Worm (Caenorhabditis elegans) whole organism, L1 larva: ENCODE results near the gene dyf-18.

ENCODE experiments used
- C04F5.9 ChIP-seq: sonication (generic microtip); optimal IDR thresholded peaks from 2 replicates; lab custom pipeline; 2016; ENCODE audit warnings: missing genetic modification characterization, missing compliant biosample characterization
- C16A3.4 ChIP-seq: fragments of 150-350 bp; optimal IDR thresholded peaks from 2 replicates; lab custom pipeline; 2014; ENCODE audit warnings: missing biosample characterization, missing genetic modification characterization
- F16B12.6 ChIP-seq: fragments of 150-350 bp; optimal IDR thresholded peaks from 2 replicates; lab custom pipeline; 2014; ENCODE audit warnings: missing biosample characterization, missing genetic modification characterization
- alr-1 ChIP-seq: fragments of 200-800 bp; sonication (Bioruptor generic); optimal IDR thresholded peaks from 2 replicates; lab custom pipeline; 2018; ENCODE audit warnings: borderline replicate concordance, mild to moderate bottlenecking, missing genetic modification characterization, missing compliant biosample characterization
- ama-1 ChIP-seq: fragments of 150-350 bp; optimal IDR thresholded peaks from 2 replicates; lab custom pipeline; 2014
- ceh-82 ChIP-seq, 3 experiments: fragments of 150-350 bp in 1 of 3; sonication (generic microtip) in 2 of 3; optimal IDR thresholded peaks; 2 replicates each; lab custom pipeline; 2014 to 2017; ENCODE audit warnings: missing biosample characterization in 3 of 3, missing genetic modification characterization in 3 of 3
- ceh-88 ChIP-seq: fragments of 200-800 bp; sonication (Bioruptor generic); IDR thresholded peaks from 2 replicates; pipeline ENCODE4 v1.3.6; 2022; ENCODE audit warnings: missing genetic modification characterization, missing compliant biosample characterization
- ceh-90 ChIP-seq: sonication (generic microtip); optimal IDR thresholded peaks from 2 replicates; lab custom pipeline; 2016; ENCODE audit warnings: missing genetic modification characterization, missing compliant biosample characterization
- dpl-1 ChIP-seq, 3 experiments: fragments of 150-350 bp in 2 of 3; sonication (generic microtip) in 1 of 3; optimal IDR thresholded peaks; 2 replicates each; lab custom pipeline; 2014 to 2017; ENCODE audit warnings: missing biosample characterization in 3 of 3, missing genetic modification characterization in 3 of 3, missing genetic modification reagents in 3 of 3
- efl-1 ChIP-seq, 4 experiments: fragments of 150-350 bp; optimal IDR thresholded peaks in 3 of 4; peaks in 1 of 4; 1 replicate in 1 of 4; 2 replicates in 3 of 4; lab custom pipeline; 2014; ENCODE audit warnings: missing biosample characterization in 2 of 4, missing genetic modification characterization in 2 of 4, missing genetic modification reagents in 2 of 4
- efl-3 ChIP-seq: fragments of 200-800 bp; sonication (Bioruptor generic); optimal IDR thresholded peaks from 2 replicates; lab custom pipeline; 2018; ENCODE audit warnings: mild to moderate bottlenecking, missing genetic modification characterization, missing compliant biosample characterization
- egl-13 ChIP-seq: sonication (generic microtip); optimal IDR thresholded peaks from 2 replicates; lab custom pipeline; 2016; ENCODE audit warnings: missing genotype, missing genetic modification reagents, missing genetic modification characterization, missing compliant biosample characterization
- ets-5 ChIP-seq: fragments of 200-800 bp; sonication (Bioruptor generic); IDR thresholded peaks from 2 replicates; pipeline ENCODE4 v1.3.6; 2022; ENCODE audit warnings: missing genetic modification characterization, missing compliant biosample characterization
- fkh-4 ChIP-seq: sonication (generic microtip); optimal IDR thresholded peaks from 2 replicates; lab custom pipeline; 2016; ENCODE audit warnings: missing compliant biosample characterization, missing genetic modification characterization, borderline replicate concordance
- grh-1 ChIP-seq: fragments of 200-800 bp; sonication (Bioruptor generic); IDR thresholded peaks from 2 replicates; pipeline ENCODE4 v1.3.6; 2022; ENCODE audit warnings: missing genetic modification reagents, missing genetic modification characterization, missing compliant biosample characterization
- hlh-17 ChIP-seq: fragments of 200-800 bp; sonication (Bioruptor generic); optimal IDR thresholded peaks from 2 replicates; lab custom pipeline; 2018; ENCODE audit warnings: missing genetic modification characterization, mild to moderate bottlenecking, missing compliant biosample characterization, moderate library complexity, borderline replicate concordance
- hlh-4 ChIP-seq: sonication (generic microtip); optimal IDR thresholded peaks from 2 replicates; lab custom pipeline; 2016; ENCODE audit warnings: mild to moderate bottlenecking, missing genetic modification characterization, missing compliant biosample characterization
- isw-1 ChIP-seq: fragments of 200-800 bp; sonication (Bioruptor generic); IDR thresholded peaks from 2 replicates; pipeline ENCODE4 v1.3.6; 2022; ENCODE audit warnings: missing genetic modification characterization, missing compliant biosample characterization
- jun-1 ChIP-seq: fragments of 150-350 bp; optimal IDR thresholded peaks from 2 replicates; lab custom pipeline; 2014; ENCODE audit warnings: missing biosample characterization, missing genetic modification reagents, missing genetic modification characterization
- lin-15B ChIP-seq: fragments of 150-350 bp; sonication (generic microtip); optimal IDR thresholded peaks from 3 replicates; lab custom pipeline; 2014; ENCODE audit warnings: missing biosample characterization, missing genetic modification characterization
- lin-35 ChIP-seq, 2 experiments: fragments of 150-350 bp; optimal IDR thresholded peaks; 2 replicates each; lab custom pipeline; 2014; ENCODE audit warnings: missing biosample characterization in 2 of 2, missing genetic modification characterization in 2 of 2, missing genetic modification reagents in 2 of 2
- lin-39 ChIP-seq: fragments of 150-350 bp; optimal IDR thresholded peaks from 2 replicates; lab custom pipeline; 2014; ENCODE audit warnings: missing biosample characterization, missing genetic modification reagents, missing genetic modification characterization
- mef-2 ChIP-seq: fragments of 150-350 bp; optimal IDR thresholded peaks from 2 replicates; lab custom pipeline; 2014; ENCODE audit warnings: missing biosample characterization, missing genetic modification characterization
- mep-1 ChIP-seq: fragments of 150-350 bp; optimal IDR thresholded peaks from 2 replicates; lab custom pipeline; 2014; ENCODE audit warnings: missing biosample characterization, missing genetic modification characterization
- nhr-12 ChIP-seq: sonication (generic microtip); optimal IDR thresholded peaks from 2 replicates; lab custom pipeline; 2017; ENCODE audit warnings: missing biosample characterization, missing genetic modification characterization
- nhr-28 ChIP-seq: fragments of 150-350 bp; optimal IDR thresholded peaks from 2 replicates; lab custom pipeline; 2014; ENCODE audit warnings: missing biosample characterization, missing genetic modification characterization
- nhr-47 ChIP-seq: sonication (generic microtip); optimal IDR thresholded peaks from 2 replicates; lab custom pipeline; 2016; ENCODE audit warnings: mild to moderate bottlenecking, missing genetic modification characterization, moderate library complexity, missing compliant biosample characterization
- nhr-71 ChIP-seq: sonication (generic microtip); optimal IDR thresholded peaks from 2 replicates; lab custom pipeline; 2016; ENCODE audit warnings: mild to moderate bottlenecking, missing genetic modification characterization, moderate library complexity, missing compliant biosample characterization
- nhr-77 ChIP-seq: fragments of 150-350 bp; optimal IDR thresholded peaks from 2 replicates; lab custom pipeline; 2014; ENCODE audit warnings: missing biosample characterization, missing genetic modification characterization
- nhr-85 ChIP-seq: sonication (generic microtip); peaks from one replicate; lab custom pipeline; 2016; ENCODE audit warnings: missing genetic modification characterization, inconsistent platforms, missing compliant biosample characterization
- pag-3 ChIP-seq: sonication (generic microtip); optimal IDR thresholded peaks from 2 replicates; lab custom pipeline; 2017; ENCODE audit warnings: missing genetic modification characterization, mild to moderate bottlenecking, missing compliant biosample characterization, antibody characterized with exemption, borderline replicate concordance; ENCODE audit not compliant: insufficient read depth
- pax-3 ChIP-seq: fragments of 200-800 bp; sonication (Bioruptor generic); optimal IDR thresholded peaks from 2 replicates; lab custom pipeline; 2018; ENCODE audit warnings: mild to moderate bottlenecking, missing genetic modification characterization, moderate library complexity, missing compliant biosample characterization
- pqm-1 ChIP-seq: sonication (generic microtip); optimal IDR thresholded peaks from 3 replicates; lab custom pipeline; 2017; ENCODE audit warnings: missing biosample characterization, missing genetic modification characterization
- rnt-1 ChIP-seq: sonication (generic microtip); optimal IDR thresholded peaks from 2 replicates; lab custom pipeline; 2016; ENCODE audit warnings: mild to moderate bottlenecking, missing genetic modification characterization, moderate library complexity, missing compliant biosample characterization
- skn-1 ChIP-seq: fragments of 150-350 bp; optimal IDR thresholded peaks from 2 replicates; lab custom pipeline; 2014; ENCODE audit warnings: missing biosample characterization, missing genetic modification characterization
- snpc-4 ChIP-seq: fragments of 150-350 bp; optimal IDR thresholded peaks from 2 replicates; lab custom pipeline; 2014; ENCODE audit warnings: missing biosample characterization, missing genetic modification characterization
- snu-23 ChIP-seq: sonication (generic microtip); optimal IDR thresholded peaks from 2 replicates; lab custom pipeline; 2016; ENCODE audit warnings: missing genetic modification characterization, missing compliant biosample characterization
- sptf-1 ChIP-seq: fragments of 150-350 bp; optimal IDR thresholded peaks from 2 replicates; lab custom pipeline; 2014; ENCODE audit warnings: missing biosample characterization, missing genetic modification characterization
- sup-37 ChIP-seq: fragments of 200-800 bp; sonication (Bioruptor generic); optimal IDR thresholded peaks from 2 replicates; lab custom pipeline; 2018; ENCODE audit warnings: mild to moderate bottlenecking, missing genetic modification characterization, missing compliant biosample characterization
- tlp-1 ChIP-seq: fragments of 150-350 bp; optimal IDR thresholded peaks from 2 replicates; lab custom pipeline; 2014; ENCODE audit warnings: missing biosample characterization, missing genetic modification characterization
- unc-130 ChIP-seq: fragments of 150-350 bp; optimal IDR thresholded peaks from 2 replicates; lab custom pipeline; 2017; ENCODE audit warnings: missing biosample characterization, missing genetic modification characterization, inconsistent platforms
- unc-30 ChIP-seq: sonication (generic microtip); optimal IDR thresholded peaks from 2 replicates; lab custom pipeline; 2017; ENCODE audit warnings: missing biosample characterization, missing genetic modification characterization
- unc-86 ChIP-seq: sonication (generic microtip); optimal IDR thresholded peaks from 2 replicates; lab custom pipeline; 2016; ENCODE audit warnings: missing genetic modification characterization, missing compliant biosample characterization
- unc-98 ChIP-seq: fragments of 200-800 bp; sonication (Bioruptor generic); IDR thresholded peaks from 2 replicates; pipeline ENCODE4 v1.3.6; 2022; ENCODE audit warnings: missing genetic modification characterization, missing compliant biosample characterization
- vab-15 ChIP-seq: sonication (generic microtip); optimal IDR thresholded peaks from 2 replicates; lab custom pipeline; 2017; ENCODE audit warnings: missing genotype, mild to moderate bottlenecking, missing genetic modification characterization, missing compliant biosample characterization
- zip-4 ChIP-seq: fragments of 200-800 bp; sonication (Bioruptor generic); optimal IDR thresholded peaks from 2 replicates; lab custom pipeline; 2018; ENCODE audit warnings: mild to moderate bottlenecking, missing genetic modification characterization, moderate library complexity, missing compliant biosample characterization
- ztf-4 ChIP-seq: fragments of 150-350 bp; optimal IDR thresholded peaks from 2 replicates; lab custom pipeline; 2014; ENCODE audit warnings: missing biosample characterization, missing genetic modification characterization

dyf-18 gene

DNA sequence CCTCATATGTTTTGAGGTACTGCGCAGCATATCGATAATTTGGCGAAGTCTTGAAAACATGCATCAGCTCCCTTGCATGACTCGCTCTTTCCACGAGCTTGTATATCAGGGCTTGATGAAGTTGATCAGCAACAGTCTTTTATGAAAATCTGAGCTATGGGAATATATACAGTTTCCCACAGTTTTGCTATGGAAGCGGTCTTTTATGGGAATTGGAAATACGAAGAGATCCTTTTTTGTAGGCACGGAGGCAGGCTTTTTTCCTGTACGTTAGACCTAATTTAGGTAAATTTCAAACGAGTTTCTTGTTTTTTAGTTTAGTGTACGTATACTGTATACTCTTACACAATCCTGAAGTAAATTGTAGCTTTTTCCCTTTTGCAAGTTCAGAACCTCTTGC lies 45.1 kb downstream of the dyf-18 start, which contains the start of gene T12A7.9:
Gene T12A7.9 (minus strand): TSS at position 101 of the 400 bp plus-strand sequence.
- TF ChIP-seq sptf-1 (no peak), nhr-47 (tag; lab: Kevin White, UChicago) (peak; percentile 14)

DNA sequence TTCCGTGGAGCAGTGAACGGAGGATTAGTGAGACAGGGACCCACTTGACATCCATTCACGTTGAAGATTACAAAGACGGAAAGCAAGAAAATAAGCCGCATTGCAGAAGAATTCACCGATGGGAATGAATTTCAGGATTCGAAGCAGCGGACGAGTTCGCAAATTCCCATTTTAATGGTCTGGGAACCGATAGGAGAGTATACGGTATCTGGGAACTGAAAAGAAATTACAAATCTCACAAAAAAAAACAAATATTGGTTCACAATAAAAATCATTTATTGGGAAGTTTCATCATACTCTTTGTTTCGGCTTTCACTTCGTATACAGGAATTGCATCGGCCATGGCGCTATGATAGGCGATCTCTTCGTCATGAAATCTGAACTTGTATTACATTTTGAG lies 46.0 kb downstream of the dyf-18 start, which contains the start of gene T12A7.10:
Gene T12A7.10 (minus strand): TSS at position 101 of the 400 bp plus-strand sequence.
- TF ChIP-seq nhr-85: peak; percentile 42
- TF ChIP-seq mef-2: no peak
- no peak for TF ChIP-seq nhr-71
- no peak for TF ChIP-seq efl-1 (optimal IDR thresholded peaks at IDR 0.05; lab: Kevin White, UChicago)
- peak in 1 of 2 experiments; percentile 0 for TF ChIP-seq efl-1 (GFP tag; optimal IDR thresholded peaks at IDR 0.05 in 1 of 2; lab: Kevin White, UChicago)
- no peak for TF ChIP-seq snpc-4
- TF ChIP-seq ets-5 (GFP tag; lab: Robert Waterston, UW): no peak
- TF ChIP-seq ceh-88: no peak

DNA sequence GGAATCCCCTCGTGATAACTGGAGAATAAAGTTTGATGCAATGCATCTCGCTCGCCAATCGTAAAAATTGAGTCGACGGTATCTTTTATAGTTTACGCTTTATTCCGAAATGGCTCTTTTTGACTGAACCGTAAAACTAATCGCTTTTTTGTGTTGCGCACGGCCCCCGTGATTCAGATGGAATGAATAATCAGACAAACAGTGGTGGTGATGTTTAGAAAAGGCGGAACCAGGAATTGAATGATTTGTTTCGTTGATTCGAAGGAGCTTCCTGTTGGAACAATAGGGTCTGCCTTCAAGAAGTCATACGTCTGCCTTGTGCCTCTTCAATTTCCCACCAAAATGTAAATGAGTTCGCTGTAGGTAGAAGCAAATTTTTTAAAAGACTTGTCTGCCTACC lies 46.6 kb downstream of the dyf-18 start, which contains the start of gene scl-18:
Gene scl-18 (minus strand): TSS at position 101 of the 400 bp plus-strand sequence.
- TF ChIP-seq efl-3 (GFP tag; lab: Kevin White, UChicago) (no peak), rnt-1 (tag; lab: Kevin White, UChicago) (no peak), ama-1 (lab: Kevin White, UChicago) (no peak)

DNA sequence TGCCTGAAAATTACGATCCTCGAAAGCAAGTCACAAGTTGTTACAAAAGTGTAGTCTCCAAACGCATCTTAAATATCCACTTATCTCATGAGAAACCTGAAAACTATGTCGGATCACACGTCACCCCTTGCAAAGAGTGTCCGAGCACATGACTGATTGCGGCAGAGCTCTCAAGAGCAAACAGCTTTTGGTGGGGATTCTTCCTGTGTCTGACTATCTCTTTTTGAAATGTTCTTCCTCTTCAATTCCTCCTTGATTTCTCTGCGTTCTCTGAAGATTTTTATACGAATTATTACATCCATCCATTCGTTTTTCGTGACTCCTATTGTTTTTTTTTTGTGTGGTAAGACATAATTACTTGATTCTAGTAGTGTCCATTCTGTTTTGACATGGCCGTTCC lies 52.1 kb downstream of the dyf-18 start, which contains the start of gene T12A7.6:
Gene T12A7.6 (plus strand): TSS at position 369 of the 400 bp plus-strand sequence.
- no peak for TF ChIP-seq F16B12.6 (tag; lab: Kevin White, UChicago)
- TF ChIP-seq mef-2: no peak
- no peak for TF ChIP-seq grh-1 (GFP tag; lab: Robert Waterston, UW)
- TF ChIP-seq hlh-17 (GFP tag; lab: Kevin White, UChicago): no peak
- TF ChIP-seq alr-1 (tag; lab: Kevin White, UChicago): no peak
- no peak for TF ChIP-seq skn-1 (tag; lab: Kevin White, UChicago)
- TF ChIP-seq jun-1: no peak
- no peak for TF ChIP-seq nhr-28
- TF ChIP-seq lin-15B (tag; lab: Kevin White, UChicago): no peak
- no peak for TF ChIP-seq fkh-4 (tag; lab: Kevin White, UChicago)
- TF ChIP-seq mep-1 (tag; lab: Kevin White, UChicago): no peak
- no peak for TF ChIP-seq ceh-90 (tag; lab: Kevin White, UChicago)
- no peak for TF ChIP-seq isw-1 (GFP tag; lab: Robert Waterston, UW)
- no peak for TF ChIP-seq nhr-77 (tag; lab: Kevin White, UChicago)
- TF ChIP-seq lin-39: no peak
- TF ChIP-seq zip-4: no peak
- TF ChIP-seq sup-37: no peak
- no peak for TF ChIP-seq ama-1 (lab: Kevin White, UChicago)
- peak; percentile 55 for TF ChIP-seq nhr-71
- peak; percentile 26 for TF ChIP-seq unc-130 (tag; lab: Kevin White, UChicago)
- TF ChIP-seq dpl-1 (GFP tag; optimal IDR thresholded peaks at IDR 0.05; lab: Kevin White, UChicago): no peak
- no peak for TF ChIP-seq nhr-12 (tag; lab: Kevin White, UChicago)
- TF ChIP-seq rnt-1 (tag; lab: Kevin White, UChicago): peak; percentile 58
- TF ChIP-seq unc-98 (GFP tag; lab: Robert Waterston, UW): 0 out of 2 replicates have a peak, but pooled peaks have one; percentile 12
- TF ChIP-seq C16A3.4 (tag; lab: Kevin White, UChicago): no peak
- TF ChIP-seq C04F5.9 (tag; lab: Kevin White, UChicago): no peak
- TF ChIP-seq snu-23 (GFP tag; lab: Kevin White, UChicago): no peak
- TF ChIP-seq vab-15 (tag; lab: Kevin White, UChicago): no peak
- no peak for TF ChIP-seq ztf-4
- TF ChIP-seq unc-30 (tag; lab: Kevin White, UChicago): no peak
- no peak for TF ChIP-seq hlh-4 (tag; lab: Kevin White, UChicago)
- TF ChIP-seq unc-86 (tag; lab: Kevin White, UChicago): no peak
- TF ChIP-seq egl-13 (tag; lab: Kevin White, UChicago): no peak
- TF ChIP-seq tlp-1: no peak
- no peak for TF ChIP-seq pax-3 (tag; lab: Kevin White, UChicago)
- no peak for TF ChIP-seq lin-35 (GFP tag; optimal IDR thresholded peaks at IDR 0.05; lab: Kevin White, UChicago)
- no peak for TF ChIP-seq ceh-82 (tag; optimal IDR thresholded peaks at IDR 0.05; lab: Kevin White, UChicago)
- no peak for TF ChIP-seq pqm-1
- no peak for TF ChIP-seq pag-3 (tag; lab: Kevin White, UChicago)
